Fruit fly (Drosophila melanogaster) whole organism, pupa: Measurements from ENCODE around the gene raskol.

ENCODE experiments used
- CG10348 ChIP-seq: fragments of 200-800 bp; sonication (Bioruptor generic); IDR thresholded peaks from 2 replicates; pipeline ENCODE4 v1.3.6; 2022; ENCODE audit warnings: missing biosample characterization, missing genetic modification characterization
- CG12605 ChIP-seq: fragments of 200-800 bp; sonication (Bioruptor generic); IDR thresholded peaks from 2 replicates; pipeline ENCODE4 v1.3.6; 2022; ENCODE audit warnings: missing biosample characterization, missing genetic modification characterization
- CG13204 ChIP-seq: fragments of 200-800 bp; sonication (Bioruptor generic); optimal IDR thresholded peaks from 2 replicates; lab custom pipeline; 2018; ENCODE audit warnings: missing biosample characterization, mild to moderate bottlenecking, missing genetic modification characterization, moderate library complexity
- CG14655 ChIP-seq: fragments of 200-800 bp; sonication (Bioruptor generic); optimal IDR thresholded peaks from 3 replicates; lab custom pipeline; 2017; ENCODE audit warnings: mild to moderate bottlenecking, missing biosample characterization, missing genetic modification reagents, missing genetic modification characterization
- CG15710 ChIP-seq: fragments of 200-800 bp; sonication (Bioruptor generic); optimal IDR thresholded peaks from 2 replicates; lab custom pipeline; 2018; ENCODE audit warnings: missing biosample characterization, mild to moderate bottlenecking, missing genetic modification characterization, moderate library complexity
- CG17806 ChIP-seq: fragments of 200-800 bp; sonication (Bioruptor generic); optimal IDR thresholded peaks from 2 replicates; lab custom pipeline; 2018; ENCODE audit warnings: missing biosample characterization, mild to moderate bottlenecking, missing genetic modification characterization, moderate library complexity
- CG32121 ChIP-seq: fragments of 200-800 bp; sonication (Bioruptor generic); IDR thresholded peaks from 2 replicates; pipeline ENCODE4 v1.3.6; 2022; ENCODE audit warnings: missing biosample characterization, missing genetic modification characterization
- CG34367 ChIP-seq: fragments of 200-800 bp; sonication (Bioruptor generic); optimal IDR thresholded peaks from 2 replicates; lab custom pipeline; 2018; ENCODE audit warnings: missing biosample characterization, mild to moderate bottlenecking, missing genetic modification characterization
- CG4496 ChIP-seq: fragments of 200-800 bp; sonication (Bioruptor generic); IDR thresholded peaks from 3 replicates; pipeline ENCODE4 v1.3.6; 2022; ENCODE audit warnings: missing biosample characterization, missing genetic modification characterization
- CG8159 ChIP-seq: fragments of 200-800 bp; sonication (Bioruptor generic); optimal IDR thresholded peaks from 3 replicates; lab custom pipeline; 2018; ENCODE audit warnings: missing biosample characterization, mild to moderate bottlenecking, missing genetic modification characterization, moderate library complexity
- CG8301 ChIP-seq: fragments of 200-800 bp; sonication (Bioruptor generic); optimal IDR thresholded peaks from 2 replicates; lab custom pipeline; 2018; ENCODE audit warnings: missing biosample characterization, mild to moderate bottlenecking, missing genetic modification characterization
- CG9948 ChIP-seq: fragments of 200-800 bp; sonication (Bioruptor generic); optimal IDR thresholded peaks from 2 replicates; lab custom pipeline; 2018; ENCODE audit warnings: missing biosample characterization, mild to moderate bottlenecking, missing genetic modification characterization, moderate library complexity
- D1 ChIP-seq: fragments of 200-800 bp; sonication (Bioruptor generic); optimal IDR thresholded peaks from 2 replicates; lab custom pipeline; 2018; ENCODE audit warnings: missing biosample characterization, mild to moderate bottlenecking, missing genetic modification characterization, moderate library complexity
- EcR ChIP-seq: fragments of 200-800 bp; sonication (Bioruptor generic); optimal IDR thresholded peaks from 3 replicates; lab custom pipeline; 2019; ENCODE audit warnings: missing biosample characterization, missing genetic modification characterization, mild to moderate bottlenecking, moderate library complexity, missing genetic modification reagents
- Ets98B ChIP-seq: fragments of 200-800 bp; sonication (Bioruptor generic); IDR thresholded peaks from 2 replicates; pipeline ENCODE4 v1.3.6; 2022; ENCODE audit warnings: missing biosample characterization, missing genetic modification characterization
- Pif1A ChIP-seq: fragments of 200-800 bp; sonication (Bioruptor generic); optimal IDR thresholded peaks from 3 replicates; lab custom pipeline; 2016; ENCODE audit warnings: missing biosample characterization, missing genetic modification characterization
- Pif1B ChIP-seq: fragments of 200-800 bp; sonication (Bioruptor generic); optimal IDR thresholded peaks from 3 replicates; lab custom pipeline; 2016; ENCODE audit warnings: missing biosample characterization, missing genetic modification characterization
- Snoo ChIP-seq: fragments of 200-800 bp; sonication (Bioruptor generic); optimal IDR thresholded peaks from 3 replicates; lab custom pipeline; 2017; ENCODE audit warnings: missing biosample characterization, mild to moderate bottlenecking, missing genetic modification characterization, inconsistent platforms
- fd96Ca ChIP-seq: fragments of 200-800 bp; sonication (Bioruptor generic); IDR thresholded peaks from 3 replicates; pipeline ENCODE4 v1.3.6; 2022; ENCODE audit warnings: missing biosample characterization, missing genetic modification characterization
- gl ChIP-seq: fragments of 200-800 bp; sonication (Bioruptor generic); optimal IDR thresholded peaks from 2 replicates; lab custom pipeline; 2018; ENCODE audit warnings: missing biosample characterization, mild to moderate bottlenecking, missing genetic modification characterization
- rn ChIP-seq: fragments of 200-800 bp; sonication (Bioruptor generic); IDR thresholded peaks from 2 replicates; pipeline ENCODE4 v1.3.6; 2022; ENCODE audit warnings: missing biosample characterization, missing genetic modification characterization

The raskol gene

dm6 chrX:17724288-17724914, 14.5 kb downstream of the raskol start:
- peak; percentile 38; the same call in 1 of the 2 replicates for TF ChIP-seq CG32121
- TF ChIP-seq Ets98B (GFP tag; lab: Robert Waterston, UW) = no peak

DNA sequence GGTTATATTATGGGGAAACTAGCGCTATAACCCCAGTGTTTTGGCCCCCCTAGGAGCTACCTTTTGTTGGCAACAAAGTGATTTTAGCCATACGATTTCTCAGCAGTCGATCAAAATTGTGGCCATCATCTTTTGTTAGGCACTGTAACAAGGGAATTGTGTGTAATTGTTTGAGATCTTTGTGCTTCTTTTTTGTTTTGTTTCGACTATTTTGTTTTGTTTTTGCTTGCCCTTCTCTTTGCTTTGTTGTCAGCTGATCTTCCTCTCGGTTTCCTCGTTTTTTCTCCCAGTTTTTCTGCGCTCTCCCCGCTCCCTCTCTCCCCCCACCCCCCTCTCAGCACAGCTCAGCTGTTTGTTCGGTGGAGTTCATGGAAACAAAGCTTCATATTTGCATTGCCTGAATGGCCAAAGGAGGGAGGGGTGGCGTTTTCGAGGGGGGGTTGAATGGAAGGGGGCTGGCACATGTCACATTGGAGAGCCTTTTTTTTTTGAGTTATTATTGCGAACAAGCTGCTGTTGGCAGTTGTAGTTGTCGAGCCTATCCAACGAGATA, 16.1 kb downstream of the raskol start:
- TF ChIP-seq CG17806 (tag; lab: Kevin White, UChicago) = peak; percentile 46
- no peak for TF ChIP-seq Pif1A (GFP tag; lab: Kevin White, UChicago)
- TF ChIP-seq CG15710 (tag; lab: Kevin White, UChicago) = peak; percentile 34
- TF ChIP-seq D1 (tag; lab: Kevin White, UChicago) = no peak
- no peak for TF ChIP-seq CG34367 (tag; lab: Kevin White, UChicago)
- peak; percentile 81 for TF ChIP-seq gl (tag; lab: Kevin White, UChicago)
- peak; percentile 51; the same call in 1 of the 3 replicates for TF ChIP-seq fd96Ca
- TF ChIP-seq rn (GFP tag; lab: Robert Waterston, UW) = no peak
- TF ChIP-seq CG14655 = no peak
- TF ChIP-seq CG8301 (tag; lab: Kevin White, UChicago) = peak; percentile 20
- TF ChIP-seq CG13204 = no peak
- TF ChIP-seq CG10348 (GFP tag; lab: Robert Waterston, UW) = no peak
- TF ChIP-seq CG8159 (tag; lab: Kevin White, UChicago) = peak; percentile 57
- no peak for TF ChIP-seq CG4496 (GFP tag; lab: Robert Waterston, UW)
- TF ChIP-seq CG12605 (GFP tag; lab: Robert Waterston, UW) = peak; percentile 77
- no peak for TF ChIP-seq Pif1B (GFP tag; lab: Kevin White, UChicago)
- TF ChIP-seq EcR = peak; percentile 90
- TF ChIP-seq CG32121 = 0 out of 2 replicates have a peak, but pooled peaks have one; percentile 8
- no peak for TF ChIP-seq CG9948 (tag; lab: Kevin White, UChicago)
- TF ChIP-seq Ets98B (GFP tag; lab: Robert Waterston, UW) = no peak
- TF ChIP-seq Snoo = no peak

- TF ChIP-seq CG14655 = peak; percentile 62
- TF ChIP-seq Snoo = no peak
- peak; percentile 81 for TF ChIP-seq CG4496 (GFP tag; lab: Robert Waterston, UW)
- no peak for TF ChIP-seq gl (tag; lab: Kevin White, UChicago)
- TF ChIP-seq Pif1A (GFP tag; lab: Kevin White, UChicago) = peak; percentile 41
- no peak for TF ChIP-seq D1 (tag; lab: Kevin White, UChicago)
- no peak for TF ChIP-seq CG13204
- TF ChIP-seq CG12605 (GFP tag; lab: Robert Waterston, UW) = no peak; the same call in none of the 2 replicates
- peak; percentile 69 for TF ChIP-seq CG8159 (tag; lab: Kevin White, UChicago)
- TF ChIP-seq fd96Ca = peak; percentile 82
- TF ChIP-seq EcR = no peak
- TF ChIP-seq rn (GFP tag; lab: Robert Waterston, UW) = peak; percentile 17; the same call in 1 of the 2 replicates
- peak; percentile 65 for TF ChIP-seq CG15710 (tag; lab: Kevin White, UChicago)
- TF ChIP-seq CG17806 (tag; lab: Kevin White, UChicago) = peak; percentile 57
- peak; percentile 69; the same call in 1 of the 2 replicates for TF ChIP-seq CG32121
- no peak for TF ChIP-seq CG10348 (GFP tag; lab: Robert Waterston, UW)
- TF ChIP-seq CG8301 (tag; lab: Kevin White, UChicago) = peak; percentile 55
- peak; percentile 62 for TF ChIP-seq Ets98B (GFP tag; lab: Robert Waterston, UW)
- peak; percentile 46 for TF ChIP-seq CG9948 (tag; lab: Kevin White, UChicago)
- TF ChIP-seq CG34367 (tag; lab: Kevin White, UChicago) = peak; percentile 19
- peak; percentile 27 for TF ChIP-seq Pif1B (GFP tag; lab: Kevin White, UChicago)
- TF ChIP-seq, all 21 proteins: peak for 14
Measured at dm6 chrX:17726551-17727180, 16.7 kb downstream of the raskol start.

DNA sequence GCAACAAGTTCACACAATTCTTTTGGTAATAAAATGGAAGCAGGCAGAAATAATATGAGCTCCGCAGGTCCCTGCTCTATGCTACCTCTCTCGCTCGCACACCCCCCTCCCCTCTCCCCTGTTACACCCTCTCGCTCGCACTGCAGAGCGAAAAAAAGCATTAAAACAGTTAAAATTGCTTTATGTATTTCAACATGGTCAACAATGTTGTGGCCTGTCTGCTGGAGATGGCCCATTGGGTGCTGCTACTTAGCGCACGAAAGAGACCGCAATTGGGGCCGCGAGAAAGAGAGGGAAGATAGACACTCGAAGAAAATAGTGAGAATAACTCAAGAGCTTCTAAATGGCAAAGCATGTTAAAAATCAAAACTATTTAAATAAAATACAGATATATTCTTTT, 18.4 kb downstream of the raskol start:
- TF ChIP-seq CG15710 (tag; lab: Kevin White, UChicago) = no peak
- TF ChIP-seq gl (tag; lab: Kevin White, UChicago) = no peak
- peak; percentile 25 for TF ChIP-seq CG8159 (tag; lab: Kevin White, UChicago)
- no peak for TF ChIP-seq CG10348 (GFP tag; lab: Robert Waterston, UW)
- TF ChIP-seq Pif1A (GFP tag; lab: Kevin White, UChicago) = no peak
- peak; percentile 32 for TF ChIP-seq CG14655
- TF ChIP-seq CG34367 (tag; lab: Kevin White, UChicago) = no peak
- TF ChIP-seq CG9948 (tag; lab: Kevin White, UChicago) = peak; percentile 13

DNA sequence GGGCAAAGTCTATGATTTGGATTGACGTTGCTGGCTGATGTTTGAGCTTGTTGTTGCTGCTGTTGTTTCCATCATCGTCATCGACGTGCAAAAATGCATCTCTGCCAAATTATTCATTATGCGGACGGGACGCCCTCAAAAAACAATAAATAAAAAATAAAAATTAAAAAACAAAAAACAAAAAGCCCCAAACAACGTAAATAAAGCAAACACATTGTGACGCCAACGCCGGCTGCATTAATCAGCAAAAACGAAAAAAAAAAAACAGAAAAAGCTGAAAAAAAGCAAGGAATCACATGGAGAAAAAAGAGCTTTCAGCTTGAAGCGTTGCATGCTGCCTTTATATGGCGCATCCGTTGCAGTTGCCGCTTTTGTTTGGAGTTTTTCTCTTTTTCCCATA, 22.1 kb downstream of the raskol start:
- TF ChIP-seq CG4496 (GFP tag; lab: Robert Waterston, UW) (no peak), Pif1A (GFP tag; lab: Kevin White, UChicago) (peak; percentile 44), Pif1B (GFP tag; lab: Kevin White, UChicago) (no peak), gl (tag; lab: Kevin White, UChicago) (no peak), CG13204 (peak; percentile 48), CG12605 (GFP tag; lab: Robert Waterston, UW) (0 out of 2 replicates have a peak, but pooled peaks have one; percentile 12), Ets98B (GFP tag; lab: Robert Waterston, UW) (0 out of 2 replicates have a peak, but pooled peaks have one; percentile 10), Snoo (peak; percentile 39)
